Worm (Caenorhabditis elegans) whole organism, L4 larva: Measurements from ENCODE around the gene cyp-25A1.
A peak's percentile ranks its signal among the peaks of the same experiment; 100 is the strongest.

Experiments used
- ces-1 ChIP-seq: fragments of 150-350 bp; sonication (generic microtip); optimal IDR thresholded peaks from 4 replicates; lab custom pipeline; 2014; ENCODE audit warnings: missing biosample characterization, missing genetic modification reagents, missing genetic modification characterization
- lin-13 ChIP-seq: fragments of 150-350 bp; optimal IDR thresholded peaks from 2 replicates; lab custom pipeline; 2014; ENCODE audit warnings: missing biosample characterization, missing genetic modification reagents, missing genetic modification characterization
- nhr-6 ChIP-seq: fragments of 150-350 bp; optimal IDR thresholded peaks from 2 replicates; lab custom pipeline; 2014; ENCODE audit warnings: missing biosample characterization, missing genetic modification characterization
- set-16 ChIP-seq: fragments of 200-800 bp; sonication (Bioruptor generic); IDR thresholded peaks from 2 replicates; pipeline ENCODE4 v1.3.6; 2022; ENCODE audit warnings: missing genetic modification reagents, missing genetic modification characterization, missing compliant biosample characterization
- unc-62 ChIP-seq, 3 experiments: fragments of 150-350 bp in 1 of 3; sonication (generic microtip); optimal IDR thresholded peaks in 2 of 3; peaks in 1 of 3; 1 replicate in 1 of 3; 2 replicates in 2 of 3; lab custom pipeline; 2014 to 2017; ENCODE audit warnings: missing biosample characterization in 3 of 3, missing genetic modification characterization in 3 of 3, missing genetic modification reagents in 3 of 3, missing genotype in 1 of 3

- TF ChIP-seq set-16 (GFP tag; lab: Robert Waterston, UW) (no peak), ces-1 (GFP tag; lab: Kevin White, UChicago) (peak; percentile 87), nhr-6 (tag; lab: Kevin White, UChicago) (no peak), lin-13 (GFP tag; lab: Kevin White, UChicago) (no peak), unc-62 (GFP tag; optimal IDR thresholded peaks at IDR 0.05 in 1 of 2; lab: Kevin White, UChicago) (no peak), unc-62 (tag; optimal IDR thresholded peaks at IDR 0.05; lab: Kevin White, UChicago) (no peak)
These were observed 31.6 kb downstream of the cyp-25A1 start, which contains the start of gene acs-19 for ce11 chrIII:3863814-3864507.
